Worm (Caenorhabditis elegans) whole organism, L4 larva: ENCODE data around the gene T04A8.13.

Source experiments
- R02D3.7 ChIP-seq: fragments of 150-350 bp; sonication (generic microtip); optimal IDR thresholded peaks from 3 replicates; lab custom pipeline; 2014; ENCODE audit warnings: missing biosample characterization, missing genetic modification characterization
- aly-2 ChIP-seq: sonication (generic microtip); optimal IDR thresholded peaks from 2 replicates; lab custom pipeline; 2018; ENCODE audit warnings: missing biosample characterization, missing genetic modification characterization
- ama-1 ChIP-seq: fragments of 150-350 bp; optimal IDR thresholded peaks from 2 replicates; lab custom pipeline; 2014; ENCODE audit warnings: inconsistent platforms, mixed read lengths
- ceh-28 ChIP-seq: fragments of 150-350 bp; optimal IDR thresholded peaks from 2 replicates; lab custom pipeline; 2014; ENCODE audit warnings: missing biosample characterization, missing genetic modification reagents, missing genetic modification characterization
- egl-27 ChIP-seq: sonication (generic microtip); optimal IDR thresholded peaks from 3 replicates; lab custom pipeline; 2017; ENCODE audit warnings: missing biosample characterization, missing genetic modification reagents, missing genetic modification characterization
- lir-3 ChIP-seq: sonication (generic microtip); optimal IDR thresholded peaks from 2 replicates; lab custom pipeline; 2016; ENCODE audit warnings: mild to moderate bottlenecking, missing genetic modification characterization, missing compliant biosample characterization
- skn-1 ChIP-seq: fragments of 150-350 bp; optimal IDR thresholded peaks from 2 replicates; lab custom pipeline; 2014; ENCODE audit warnings: missing biosample characterization, missing genetic modification characterization
- unc-62 ChIP-seq, 3 experiments: fragments of 150-350 bp in 1 of 3; sonication (generic microtip); optimal IDR thresholded peaks in 2 of 3; peaks in 1 of 3; 1 replicate in 1 of 3; 2 replicates in 2 of 3; lab custom pipeline; 2014 to 2017; ENCODE audit warnings: missing biosample characterization in 3 of 3, missing genetic modification characterization in 3 of 3, missing genetic modification reagents in 3 of 3, missing genotype in 1 of 3
- zfp-2 ChIP-seq: sonication (generic microtip); optimal IDR thresholded peaks from 2 replicates; lab custom pipeline; 2016; ENCODE audit warnings: mild to moderate bottlenecking, missing genetic modification characterization, missing compliant biosample characterization
- ztf-11 ChIP-seq: fragments of 150-350 bp; optimal IDR thresholded peaks from 2 replicates; lab custom pipeline; 2014; ENCODE audit warnings: missing biosample characterization, missing genetic modification characterization

DNA sequence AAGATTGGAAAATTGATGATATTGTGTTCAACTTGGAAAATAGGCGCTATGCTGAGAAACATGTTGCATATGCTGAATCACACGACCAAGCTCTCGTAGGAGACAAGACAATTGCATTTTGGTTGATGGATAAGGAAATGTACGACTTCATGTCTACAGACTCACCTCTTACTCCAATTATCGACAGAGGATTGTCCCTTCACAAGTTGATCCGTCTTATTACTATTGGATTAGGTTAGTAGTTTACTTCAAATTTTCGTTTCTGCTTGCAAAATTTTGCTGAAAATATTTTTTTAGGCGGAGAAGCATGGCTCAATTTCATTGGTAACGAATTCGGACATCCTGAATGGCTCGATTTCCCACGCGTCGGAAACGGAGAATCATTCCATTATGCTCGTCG is 9.9 kb upstream of the T04A8.13 start:
- no peak for TF ChIP-seq lir-3
- TF ChIP-seq R02D3.7 (tag; lab: Kevin White, UChicago): no peak
- no peak for TF ChIP-seq egl-27
- TF ChIP-seq skn-1 (tag; lab: Kevin White, UChicago): no peak
- no peak for TF ChIP-seq ceh-28 (tag; lab: Kevin White, UChicago)
- no peak for TF ChIP-seq ama-1 (lab: Kevin White, UChicago)
- TF ChIP-seq aly-2 (tag; lab: Kevin White, UChicago): no peak
- no peak for TF ChIP-seq zfp-2
- TF ChIP-seq ztf-11: no peak
- TF ChIP-seq unc-62 (GFP tag; optimal IDR thresholded peaks at IDR 0.05 in 1 of 2; lab: Kevin White, UChicago): peak in 1 of 2 experiments; percentile 92
- no peak for TF ChIP-seq unc-62 (tag; optimal IDR thresholded peaks at IDR 0.05; lab: Kevin White, UChicago)
